Fruit fly (Drosophila melanogaster) whole organism, pupa: ENCODE measurements around the gene CG3847.

Source experiments
- CG10348 ChIP-seq: fragments of 200-800 bp; sonication (Bioruptor generic); IDR thresholded peaks from 2 replicates; pipeline ENCODE4 v1.3.6; 2022; ENCODE audit warnings: missing biosample characterization, missing genetic modification characterization
- CG15710 ChIP-seq: fragments of 200-800 bp; sonication (Bioruptor generic); optimal IDR thresholded peaks from 2 replicates; lab custom pipeline; 2018; ENCODE audit warnings: missing biosample characterization, mild to moderate bottlenecking, missing genetic modification characterization, moderate library complexity
- CG4496 ChIP-seq: fragments of 200-800 bp; sonication (Bioruptor generic); IDR thresholded peaks from 3 replicates; pipeline ENCODE4 v1.3.6; 2022; ENCODE audit warnings: missing biosample characterization, missing genetic modification characterization
- CG9948 ChIP-seq: fragments of 200-800 bp; sonication (Bioruptor generic); optimal IDR thresholded peaks from 2 replicates; lab custom pipeline; 2018; ENCODE audit warnings: missing biosample characterization, mild to moderate bottlenecking, missing genetic modification characterization, moderate library complexity
- D1 ChIP-seq: fragments of 200-800 bp; sonication (Bioruptor generic); optimal IDR thresholded peaks from 2 replicates; lab custom pipeline; 2018; ENCODE audit warnings: missing biosample characterization, mild to moderate bottlenecking, missing genetic modification characterization, moderate library complexity
- Ets98B ChIP-seq: fragments of 200-800 bp; sonication (Bioruptor generic); IDR thresholded peaks from 2 replicates; pipeline ENCODE4 v1.3.6; 2022; ENCODE audit warnings: missing biosample characterization, missing genetic modification characterization
- fd96Ca ChIP-seq: fragments of 200-800 bp; sonication (Bioruptor generic); IDR thresholded peaks from 3 replicates; pipeline ENCODE4 v1.3.6; 2022; ENCODE audit warnings: missing biosample characterization, missing genetic modification characterization
- rn ChIP-seq: fragments of 200-800 bp; sonication (Bioruptor generic); IDR thresholded peaks from 2 replicates; pipeline ENCODE4 v1.3.6; 2022; ENCODE audit warnings: missing biosample characterization, missing genetic modification characterization

dm6 chrX:6351917-6352768, 5.2 kb downstream of the CG3847 start:
- no peak for TF ChIP-seq Ets98B (GFP tag; lab: Robert Waterston, UW)
- TF ChIP-seq CG4496 (GFP tag; lab: Robert Waterston, UW) = peak; percentile 44; the same call in 1 of the 3 replicates
- no peak for TF ChIP-seq CG9948 (tag; lab: Kevin White, UChicago)
- TF ChIP-seq rn (GFP tag; lab: Robert Waterston, UW) = no peak
- TF ChIP-seq fd96Ca (GFP tag; lab: Robert Waterston, UW) = peak; percentile 50; the same call in 2 of the 3 replicates
- no peak for TF ChIP-seq CG10348 (GFP tag; lab: Robert Waterston, UW)
- TF ChIP-seq D1 (tag; lab: Kevin White, UChicago) = no peak
- TF ChIP-seq CG15710 (tag; lab: Kevin White, UChicago) = no peak
